Fruit fly (Drosophila melanogaster): ENCODE results near the gene St2.
A peak's percentile ranks its signal among the peaks of the same experiment; 100 is the strongest.

Gene St2

DNA sequence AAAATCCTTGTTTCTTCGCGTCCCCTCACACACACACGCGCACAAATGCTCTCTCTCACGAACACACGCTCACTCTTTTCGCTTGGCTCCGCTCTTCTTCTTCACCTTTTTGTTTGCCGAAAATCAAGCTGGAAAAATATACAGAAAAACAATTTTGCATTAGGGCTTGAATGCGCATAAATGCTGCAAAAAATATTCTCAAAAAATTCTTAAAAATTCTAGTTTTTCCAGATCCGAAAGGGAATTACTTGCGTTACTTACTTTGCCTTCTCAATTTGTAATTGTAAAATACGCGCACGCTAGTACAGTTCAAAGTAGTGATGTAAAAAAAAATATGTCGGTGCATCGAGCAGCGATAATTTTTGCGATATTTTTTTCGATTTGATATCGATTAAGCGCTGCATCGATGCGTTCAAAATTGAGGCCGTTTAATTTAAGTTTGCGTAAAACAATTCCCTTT is 11.7 kb upstream of the St2 start:
- TF ChIP-seq CG14711 (tag; optimal IDR thresholded peaks at IDR 0.05) (peak; percentile 26), Mnt (GFP tag; optimal IDR thresholded peaks at IDR 0.05) (peak; percentile 53), bab1 (GFP tag; optimal IDR thresholded peaks at IDR 0.05) (peak; percentile 70), cic (GFP tag; optimal IDR thresholded peaks at IDR 0.05) (peak; percentile 23), CG11617 (GFP tag; optimal IDR thresholded peaks at IDR 0.05) (peak; percentile 23), Clk (GFP tag; optimal IDR thresholded peaks at IDR 0.05) (no peak), CG5204 (GFP tag; optimal IDR thresholded peaks at IDR 0.05) (no peak), kay (GFP tag; ENCODE audit: borderline replicate concordance) (no peak), pad (GFP tag; optimal IDR thresholded peaks at IDR 0.05) (no peak), Crg-1 (GFP tag; optimal IDR thresholded peaks at IDR 0.05) (peak; percentile 20), CG12768 (GFP tag; optimal IDR thresholded peaks at IDR 0.05) (peak; percentile 18)

DNA sequence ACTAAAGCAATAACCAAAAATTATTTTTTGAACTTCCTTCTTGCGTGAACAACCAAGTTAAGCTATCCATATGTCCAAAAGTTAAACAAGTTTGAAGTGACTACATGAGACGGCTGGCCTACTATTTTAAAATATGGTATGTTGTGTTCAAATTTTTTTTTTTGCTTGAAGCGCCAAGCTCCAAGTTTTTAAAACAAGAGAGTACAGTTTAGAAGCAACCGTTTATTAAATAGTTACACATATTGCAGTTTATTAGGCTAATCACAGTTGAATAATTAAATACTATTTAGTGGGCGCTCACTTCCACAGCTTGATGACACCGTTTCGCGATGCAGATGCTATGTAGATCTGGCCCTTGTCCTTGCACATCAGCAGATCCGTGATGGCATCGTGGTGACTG is 11.1 kb upstream of the St2 start, which contains the start of gene D1:
Gene D1, minus strand, starts transcription at position 101 of the 400 bp plus-strand sequence.
- TF ChIP-seq bab1 (GFP tag; optimal IDR thresholded peaks at IDR 0.05) (no peak), CG7101 (tag; optimal IDR thresholded peaks at IDR 0.05) (no peak), CG33017 (tag; optimal IDR thresholded peaks at IDR 0.05) (no peak)

- TF ChIP-seq CG33017 (tag; optimal IDR thresholded peaks at IDR 0.05) (peak; percentile 81), bab1 (GFP tag; optimal IDR thresholded peaks at IDR 0.05) (peak; percentile 92), CG12768 (GFP tag; optimal IDR thresholded peaks at IDR 0.05) (peak; percentile 45), toe (GFP tag; optimal IDR thresholded peaks at IDR 0.05) (peak; percentile 48), CG7101 (tag; optimal IDR thresholded peaks at IDR 0.05) (peak; percentile 84), Hr96 (GFP tag; optimal IDR thresholded peaks at IDR 0.05) (no peak), kay (GFP tag; ENCODE audit: borderline replicate concordance) (peak; percentile 80), cic (GFP tag; optimal IDR thresholded peaks at IDR 0.05) (no peak), Crg-1 (GFP tag; optimal IDR thresholded peaks at IDR 0.05) (peak; percentile 16), tj (GFP tag; optimal IDR thresholded peaks at IDR 0.05) (peak; percentile 86), CG14711 (tag; optimal IDR thresholded peaks at IDR 0.05) (peak; percentile 80), CG5204 (GFP tag; optimal IDR thresholded peaks at IDR 0.05) (no peak), cnc (optimal IDR thresholded peaks at IDR 0.05) (no peak), CG1620 (GFP tag; optimal IDR thresholded peaks at IDR 0.05) (peak; percentile 36), Mnt (GFP tag; optimal IDR thresholded peaks at IDR 0.05) (peak; percentile 27), Clk (GFP tag; optimal IDR thresholded peaks at IDR 0.05) (no peak), CG11617 (GFP tag; optimal IDR thresholded peaks at IDR 0.05) (peak; percentile 61), pad (GFP tag; optimal IDR thresholded peaks at IDR 0.05) (peak; percentile 35), CG7045 (GFP tag; optimal IDR thresholded peaks at IDR 0.05) (peak; percentile 72), ovo (GFP tag; optimal IDR thresholded peaks at IDR 0.05) (no peak)
These were observed 6.0 kb upstream of the St2 start, which contains the start of gene Vps15 for dm6 chr3R:9245576-9246200. Gene Vps15, minus strand, starts transcription at chr3R:9245869.

DNA sequence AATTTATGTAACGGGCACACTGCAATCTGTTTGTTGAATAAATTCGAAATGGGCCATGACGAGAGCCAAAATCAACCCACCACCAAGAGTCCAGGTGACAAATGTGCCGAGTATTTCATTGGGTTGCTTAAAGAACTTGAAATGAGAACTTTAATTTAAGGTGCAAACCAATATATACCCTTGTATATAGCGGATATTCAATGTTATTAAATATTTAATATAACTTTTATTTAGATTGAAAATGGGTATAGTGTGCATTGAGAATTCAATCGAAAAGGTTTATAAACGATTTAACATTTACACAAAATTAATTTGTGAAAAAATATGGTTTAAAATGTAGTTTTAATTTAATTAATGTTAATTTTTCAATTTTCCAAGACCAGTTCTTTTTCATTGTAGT is 5.3 kb upstream of the St2 start, which contains the start of gene CG8420:
Gene CG8420, plus strand, starts transcription at position 284 of the 400 bp plus-strand sequence.
- no peak for TF ChIP-seq Crg-1 (GFP tag; optimal IDR thresholded peaks at IDR 0.05)
- TF ChIP-seq Hr96 (GFP tag; optimal IDR thresholded peaks at IDR 0.05): no peak
- TF ChIP-seq cic (GFP tag; optimal IDR thresholded peaks at IDR 0.05): no peak
- no peak for TF ChIP-seq Clk (GFP tag; optimal IDR thresholded peaks at IDR 0.05)

DNA sequence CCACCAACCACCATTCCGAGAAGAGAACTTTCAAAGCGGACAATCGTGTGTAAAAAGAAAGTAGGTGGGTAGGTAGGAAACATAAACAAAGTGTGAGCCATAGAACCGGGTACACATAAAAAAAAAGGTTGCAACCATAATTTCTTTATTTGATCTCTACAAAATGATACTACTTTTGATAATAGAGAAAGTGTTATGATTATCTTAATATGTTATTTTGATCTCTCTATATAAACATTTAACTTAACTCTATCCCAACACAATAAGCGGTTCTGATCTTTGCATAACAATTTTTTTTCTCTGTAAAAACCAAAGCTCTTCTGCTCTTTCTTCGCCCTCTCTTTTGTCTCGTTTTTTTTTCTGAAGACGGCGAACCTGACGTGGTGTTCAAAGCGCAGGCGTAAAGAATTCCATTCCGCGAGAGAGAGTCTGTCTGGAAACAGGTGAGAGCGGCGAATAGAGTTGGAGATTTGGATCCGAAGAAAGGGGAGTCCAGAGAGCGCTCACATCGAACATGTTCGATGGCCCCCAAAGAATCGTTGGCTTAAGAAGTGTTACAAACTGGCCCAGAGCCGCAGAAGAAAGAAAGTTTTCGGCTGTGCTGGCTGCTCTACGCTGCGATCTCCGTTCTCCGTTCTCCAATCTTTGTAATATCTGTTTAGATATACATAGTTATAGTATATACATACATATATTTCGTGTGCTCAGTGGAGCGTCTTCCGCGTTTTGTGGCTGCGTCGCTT is 4.6 kb upstream of the St2 start:
- TF ChIP-seq bab1 (GFP tag; optimal IDR thresholded peaks at IDR 0.05): peak; percentile 89
- TF ChIP-seq CG14711 (tag; optimal IDR thresholded peaks at IDR 0.05): peak; percentile 24
- TF ChIP-seq CG7101 (tag; optimal IDR thresholded peaks at IDR 0.05): peak; percentile 34
- no peak for TF ChIP-seq cnc (optimal IDR thresholded peaks at IDR 0.05)

dm6 chr3R:9249025-9249735 is 2.5 kb upstream of the St2 start:
- no peak for TF ChIP-seq toe (GFP tag; optimal IDR thresholded peaks at IDR 0.05)
- TF ChIP-seq CG7045 (GFP tag; optimal IDR thresholded peaks at IDR 0.05): no peak
- TF ChIP-seq ovo (GFP tag; optimal IDR thresholded peaks at IDR 0.05): no peak
- TF ChIP-seq cic (GFP tag; optimal IDR thresholded peaks at IDR 0.05): no peak
- TF ChIP-seq CG33017 (tag; optimal IDR thresholded peaks at IDR 0.05): no peak
- TF ChIP-seq Crg-1 (GFP tag; optimal IDR thresholded peaks at IDR 0.05): no peak
- no peak for TF ChIP-seq CG14711 (tag; optimal IDR thresholded peaks at IDR 0.05)
- TF ChIP-seq kay (GFP tag; ENCODE audit: borderline replicate concordance): no peak
- no peak for TF ChIP-seq pad (GFP tag; optimal IDR thresholded peaks at IDR 0.05)

DNA sequence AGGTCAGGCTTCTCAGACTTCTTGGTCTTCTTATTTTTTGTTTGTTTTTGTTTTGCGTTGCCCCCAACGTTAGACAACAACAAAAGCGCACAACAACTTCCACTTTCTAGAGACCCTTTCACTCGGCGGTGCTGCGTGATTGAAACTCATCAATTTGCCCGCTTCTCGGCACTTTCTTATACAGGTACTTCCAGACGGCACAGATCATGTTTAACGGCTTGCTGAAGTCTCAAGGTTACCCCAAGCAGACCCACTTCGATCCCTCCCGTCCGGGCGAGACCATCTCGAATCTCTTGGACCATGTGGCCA is 2.0 kb upstream of the St2 start:
- TF ChIP-seq pad (GFP tag; optimal IDR thresholded peaks at IDR 0.05): no peak
- TF ChIP-seq CG7045 (GFP tag; optimal IDR thresholded peaks at IDR 0.05): no peak
- no peak for TF ChIP-seq Hr96 (GFP tag; optimal IDR thresholded peaks at IDR 0.05)
- no peak for TF ChIP-seq cic (GFP tag; optimal IDR thresholded peaks at IDR 0.05)
- TF ChIP-seq bab1 (GFP tag; optimal IDR thresholded peaks at IDR 0.05): no peak
- no peak for TF ChIP-seq CG5204 (GFP tag; optimal IDR thresholded peaks at IDR 0.05)
- TF ChIP-seq Clk (GFP tag; optimal IDR thresholded peaks at IDR 0.05): no peak
- no peak for TF ChIP-seq CG12768 (GFP tag; optimal IDR thresholded peaks at IDR 0.05)
- TF ChIP-seq CG7101 (tag; optimal IDR thresholded peaks at IDR 0.05): no peak
- TF ChIP-seq kay (GFP tag; ENCODE audit: borderline replicate concordance): no peak
- no peak for TF ChIP-seq Mnt (GFP tag; optimal IDR thresholded peaks at IDR 0.05)
- TF ChIP-seq toe (GFP tag; optimal IDR thresholded peaks at IDR 0.05): no peak
- no peak for TF ChIP-seq tj (GFP tag; optimal IDR thresholded peaks at IDR 0.05)
- no peak for TF ChIP-seq CG14711 (tag; optimal IDR thresholded peaks at IDR 0.05)
- no peak for TF ChIP-seq Crg-1 (GFP tag; optimal IDR thresholded peaks at IDR 0.05)
- TF ChIP-seq CG33017 (tag; optimal IDR thresholded peaks at IDR 0.05): no peak
